Worm (Caenorhabditis elegans) whole organism, dauer: ENCODE measurements around the gene nphp-4.

Experiments
- unc-62 ChIP-seq: sonication (generic microtip); optimal IDR thresholded peaks from 2 replicates; lab custom pipeline; 2017; ENCODE audit warnings: missing biosample characterization, missing genetic modification reagents, missing genetic modification characterization

nphp-4 gene

ce11 chrV:11843678-11844366, at the start of gene nphp-4:
TSS of gene nphp-4 (minus strand) at chrV:11843728.
- TF ChIP-seq unc-62 (GFP tag; lab: Kevin White, UChicago) = no peak

- no peak for TF ChIP-seq unc-62 (GFP tag; lab: Kevin White, UChicago)
Measured at ce11 chrV:11891143-11891862, 47.8 kb upstream of the nphp-4 start, which contains the start of the genes sodh-2 and srx-76. TSS of gene sodh-2 (minus strand) at chrV:11891243. TSS of gene srx-76 (plus strand) at chrV:11891812.

ce11 chrV:11889115-11889935, 45.8 kb upstream of the nphp-4 start:
- no peak for TF ChIP-seq unc-62 (GFP tag; lab: Kevin White, UChicago)

- TF ChIP-seq unc-62 (GFP tag; lab: Kevin White, UChicago) = no peak
Measured at ce11 chrV:11888656-11889055, 45.1 kb upstream of the nphp-4 start.

- no peak for TF ChIP-seq unc-62 (GFP tag; lab: Kevin White, UChicago)
Measured at ce11 chrV:11887988-11888499, 44.5 kb upstream of the nphp-4 start, which contains the start of gene adh-1. TSS of gene adh-1 (plus strand) at chrV:11888248.

- TF ChIP-seq unc-62 (GFP tag; lab: Kevin White, UChicago) = no peak
Measured at ce11 chrV:11885939-11886338, 42.4 kb upstream of the nphp-4 start.

ce11 chrV:11885087-11885486, 41.6 kb upstream of the nphp-4 start:
- no peak for TF ChIP-seq unc-62 (GFP tag; lab: Kevin White, UChicago)

- no peak for TF ChIP-seq unc-62 (GFP tag; lab: Kevin White, UChicago)
Measured at ce11 chrV:11883215-11883614, 39.7 kb upstream of the nphp-4 start.

- TF ChIP-seq unc-62 (GFP tag; lab: Kevin White, UChicago) = no peak
Measured at ce11 chrV:11879732-11880131, 36.2 kb upstream of the nphp-4 start, which contains the start of gene sulp-5. TSS of gene sulp-5 (plus strand) at chrV:11880032.

ce11 chrV:11876657-11877056, 33.1 kb upstream of the nphp-4 start:
- TF ChIP-seq unc-62 (GFP tag; lab: Kevin White, UChicago) = no peak

- TF ChIP-seq unc-62 (GFP tag; lab: Kevin White, UChicago) = no peak
Measured at ce11 chrV:11875060-11875459, 31.5 kb upstream of the nphp-4 start, which contains the start of gene sulp-4. TSS of gene sulp-4 (plus strand) at chrV:11875360.

- TF ChIP-seq unc-62 (GFP tag; lab: Kevin White, UChicago) = no peak
Measured at ce11 chrV:11868142-11868541, 24.6 kb upstream of the nphp-4 start, which contains the start of gene R13H4.7. TSS of gene R13H4.7 (minus strand) at chrV:11868242.

ce11 chrV:11862817-11863216, 19.3 kb upstream of the nphp-4 start, which contains the start of gene R13H4.6:
TSS of gene R13H4.6 (plus strand) at chrV:11863117.
- TF ChIP-seq unc-62 (GFP tag; lab: Kevin White, UChicago) = no peak

- TF ChIP-seq unc-62 (GFP tag; lab: Kevin White, UChicago) = no peak
Measured at ce11 chrV:11861880-11862544, 18.5 kb upstream of the nphp-4 start.

- TF ChIP-seq unc-62 (GFP tag; lab: Kevin White, UChicago) = no peak
Measured at ce11 chrV:11860375-11860774, 16.8 kb upstream of the nphp-4 start, which contains the start of gene R13H4.5. TSS of gene R13H4.5 (plus strand) at chrV:11860675.
